Fruit fly (Drosophila melanogaster) whole organism: ENCODE results near the gene Best1.

Experiments used
- CG8478 ChIP-seq: fragments of >200 bp; optimal IDR thresholded peaks from 2 replicates; lab custom pipeline; 2018; ENCODE audit warnings: inconsistent platforms
- Dll ChIP-seq: fragments of >200 bp; optimal IDR thresholded peaks from 2 replicates; lab custom pipeline; 2017
- EcR ChIP-seq, 2 experiments: fragments of >200 bp; optimal IDR thresholded peaks; 2 replicates each; lab custom pipeline; 2017; ENCODE audit warnings: missing biosample characterization in 2 of 2, missing genetic modification characterization in 2 of 2, missing genetic modification reagents in 2 of 2
- pan ChIP-seq: fragments of >200 bp; optimal IDR thresholded peaks from 2 replicates; lab custom pipeline; 2017
- psq ChIP-seq: fragments of >200 bp; optimal IDR thresholded peaks from 2 replicates; lab custom pipeline; 2017
- usp ChIP-seq: fragments of >200 bp; optimal IDR thresholded peaks from 2 replicates; lab custom pipeline; 2017; ENCODE audit warnings: missing biosample characterization, missing genetic modification characterization, mixed read lengths

Gene Best1

DNA sequence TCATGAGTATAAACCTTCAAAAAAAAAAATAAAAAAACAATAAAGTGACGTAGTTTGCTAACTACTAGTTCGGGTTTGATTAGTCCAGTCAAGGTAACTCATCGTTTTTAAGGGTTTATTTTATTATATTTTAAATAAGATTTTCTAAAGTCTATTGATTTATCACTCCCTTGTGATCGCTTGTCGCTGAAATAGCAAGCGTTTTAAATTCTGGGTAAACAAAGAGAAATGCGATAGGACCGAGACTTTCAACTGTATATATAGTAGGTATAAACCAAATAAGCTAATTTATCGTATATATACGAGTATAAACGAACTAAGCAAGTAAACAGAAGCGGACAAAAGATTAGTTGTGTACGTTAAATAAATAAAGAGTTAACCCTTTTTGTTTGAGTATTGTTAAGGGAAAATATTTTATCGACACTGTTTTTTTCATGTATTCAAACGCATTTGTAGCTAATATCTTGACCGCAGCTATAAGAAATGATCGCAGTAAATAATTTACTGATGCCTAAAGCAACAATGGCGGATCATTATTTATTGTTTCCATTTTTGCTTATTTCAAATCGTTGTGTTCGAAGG, 1.7 kb downstream of the Best1 start:
- TF ChIP-seq CG8478 (lab: Kevin White, UChicago) (no peak), pan (lab: Kevin White, UChicago) (no peak), Dll (lab: Kevin White, UChicago) (no peak), usp (GFP tag; lab: Kevin White, UChicago) (no peak), psq (no peak), EcR (GFP tag; optimal IDR thresholded peaks at IDR 0.05; lab: Kevin White, UChicago) (no peak)

DNA sequence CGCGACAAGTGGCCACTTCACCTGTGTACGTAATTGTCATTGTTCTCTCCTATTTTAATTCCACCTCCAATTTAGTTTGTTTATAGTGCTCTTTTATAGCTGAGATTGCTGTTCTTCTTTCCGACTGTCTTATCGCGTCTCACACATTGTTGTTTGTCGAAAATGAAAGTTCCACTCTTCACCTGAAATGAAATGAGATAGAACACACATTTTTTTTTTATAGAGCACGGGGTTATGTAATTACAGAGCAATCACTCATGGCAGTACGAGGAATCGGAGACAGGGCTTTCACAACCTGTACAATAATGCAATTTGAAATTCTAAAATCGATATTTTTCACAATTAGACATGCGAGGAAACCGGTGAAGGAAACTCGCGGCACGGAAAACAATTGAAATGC, 3.0 kb downstream of the Best1 start:
- TF ChIP-seq CG8478 (lab: Kevin White, UChicago), result no peak

DNA sequence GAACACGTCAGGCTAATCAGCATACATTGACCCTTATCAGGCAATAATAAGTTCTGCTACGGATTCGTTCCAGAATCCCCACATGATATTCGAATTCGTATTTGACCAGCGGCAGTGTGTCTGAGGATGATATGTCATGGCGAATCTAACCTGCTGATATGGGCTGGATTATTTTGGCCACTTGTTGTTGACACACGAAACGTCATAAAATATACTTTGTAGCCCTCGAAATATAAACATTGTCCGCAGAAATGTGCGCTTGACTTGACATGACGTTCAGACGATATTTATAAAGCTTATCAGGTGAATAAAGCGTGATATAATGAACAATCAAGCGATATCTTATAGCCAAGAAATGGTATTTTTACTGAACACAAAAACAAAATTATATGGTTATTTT, 4.0 kb downstream of the Best1 start:
- TF ChIP-seq EcR (GFP tag; optimal IDR thresholded peaks at IDR 0.05; lab: Kevin White, UChicago) (no peak), CG8478 (lab: Kevin White, UChicago) (no peak), usp (GFP tag; lab: Kevin White, UChicago) (no peak), Dll (lab: Kevin White, UChicago) (no peak), psq (no peak), pan (lab: Kevin White, UChicago) (no peak)

dm6 chr3R:10161163-10161562, 9.1 kb downstream of the Best1 start, which contains the start of gene CG6254:
CG6254 (minus strand) TSS chr3R:10161331.
- TF ChIP-seq psq, result no peak
- no peak for TF ChIP-seq usp (GFP tag; lab: Kevin White, UChicago)
- no peak for TF ChIP-seq pan (lab: Kevin White, UChicago)
- no peak for TF ChIP-seq EcR (GFP tag; optimal IDR thresholded peaks at IDR 0.05; lab: Kevin White, UChicago)
- no peak for TF ChIP-seq Dll (lab: Kevin White, UChicago)
- TF ChIP-seq CG8478 (lab: Kevin White, UChicago), result no peak

- TF ChIP-seq usp (GFP tag; lab: Kevin White, UChicago), result no peak
- TF ChIP-seq pan (lab: Kevin White, UChicago), result no peak
- TF ChIP-seq Dll (lab: Kevin White, UChicago), result no peak
- TF ChIP-seq CG8478 (lab: Kevin White, UChicago), result no peak
- TF ChIP-seq EcR (GFP tag; optimal IDR thresholded peaks at IDR 0.05; lab: Kevin White, UChicago), result no peak
- no peak for TF ChIP-seq psq
These were observed 16.2 kb downstream of the Best1 start for dm6 chr3R:10153957-10154685.

- TF ChIP-seq EcR (GFP tag; optimal IDR thresholded peaks at IDR 0.05; lab: Kevin White, UChicago) (no peak), pan (lab: Kevin White, UChicago) (no peak), CG8478 (lab: Kevin White, UChicago) (no peak), usp (GFP tag; lab: Kevin White, UChicago) (no peak), psq (no peak), Dll (lab: Kevin White, UChicago) (no peak)
These were observed 18.3 kb downstream of the Best1 start, which contains the start of gene CG34303 for dm6 chr3R:10151830-10152513. CG34303 (minus strand) TSS chr3R:10151880.

dm6 chr3R:10150555-10150954, 19.7 kb downstream of the Best1 start:
- TF ChIP-seq pan (lab: Kevin White, UChicago) (no peak), CG8478 (lab: Kevin White, UChicago) (no peak), Dll (lab: Kevin White, UChicago) (no peak), EcR (GFP tag; optimal IDR thresholded peaks at IDR 0.05; lab: Kevin White, UChicago) (no peak), psq (no peak), usp (GFP tag; lab: Kevin White, UChicago) (no peak)

- no peak for TF ChIP-seq psq
- no peak for TF ChIP-seq EcR (GFP tag; optimal IDR thresholded peaks at IDR 0.05; lab: Kevin White, UChicago)
- no peak for TF ChIP-seq Dll (lab: Kevin White, UChicago)
- TF ChIP-seq pan (lab: Kevin White, UChicago), result no peak
- no peak for TF ChIP-seq CG8478 (lab: Kevin White, UChicago)
- no peak for TF ChIP-seq usp (GFP tag; lab: Kevin White, UChicago)
These were observed 20.5 kb downstream of the Best1 start for dm6 chr3R:10149667-10150398.

DNA sequence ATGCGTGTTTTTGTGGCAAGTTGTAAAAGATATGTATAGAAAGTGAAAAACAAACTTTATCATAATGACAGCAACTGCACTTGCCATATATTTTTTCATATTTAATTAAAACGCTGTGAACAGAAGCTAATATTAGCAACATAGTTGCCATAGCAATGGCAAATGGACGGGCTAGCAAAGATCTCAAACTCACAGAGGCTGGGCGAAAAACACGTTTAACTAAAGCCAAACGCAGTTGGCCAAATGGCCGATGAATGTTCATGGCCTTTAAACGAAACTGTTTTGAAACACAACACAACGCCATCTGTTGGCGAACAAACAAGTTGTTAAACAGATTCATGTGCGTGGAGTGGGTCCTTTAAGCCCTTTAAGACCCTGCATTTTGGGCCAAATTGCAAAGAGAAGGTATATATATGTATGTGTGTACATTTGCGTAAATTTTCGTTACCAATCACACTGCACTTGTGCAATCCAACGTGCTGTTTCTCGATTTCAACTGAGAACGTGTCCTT, 21.9 kb downstream of the Best1 start:
- TF ChIP-seq pan (lab: Kevin White, UChicago) (no peak), psq (no peak), CG8478 (lab: Kevin White, UChicago) (no peak), Dll (lab: Kevin White, UChicago) (no peak), EcR (GFP tag; optimal IDR thresholded peaks at IDR 0.05; lab: Kevin White, UChicago) (no peak), usp (GFP tag; lab: Kevin White, UChicago) (no peak)

- TF ChIP-seq CG8478 (lab: Kevin White, UChicago), result no peak
- TF ChIP-seq EcR (GFP tag; optimal IDR thresholded peaks at IDR 0.05; lab: Kevin White, UChicago), result no peak
- no peak for TF ChIP-seq pan (lab: Kevin White, UChicago)
- TF ChIP-seq Dll (lab: Kevin White, UChicago), result no peak
- no peak for TF ChIP-seq usp (GFP tag; lab: Kevin White, UChicago)
- TF ChIP-seq psq, result no peak
These were observed 23.1 kb downstream of the Best1 start for dm6 chr3R:10147176-10147575.
